Fruit fly (Drosophila melanogaster) whole organism, embryonic: ENCODE data around the gene Ugt37D1.

Experiments
- mam ChIP-seq: fragments of 200-800 bp; sonication (Bioruptor generic); optimal IDR thresholded peaks from 3 replicates; lab custom pipeline; 2016; ENCODE audit warnings: missing biosample characterization, missing genetic modification characterization
- onecut ChIP-seq: fragments of 200-800 bp; sonication (Bioruptor generic); IDR thresholded peaks from 2 replicates; pipeline ENCODE4 v1.3.6; 2022; ENCODE audit warnings: missing biosample characterization, missing genetic modification characterization

- TF ChIP-seq mam (GFP tag; lab: Kevin White, UChicago) (no peak), onecut (GFP tag; lab: Robert Waterston, UW) (no peak)
These were observed 671 bp downstream of the Ugt37D1 start for dm6 chr2L:16799496-16799895.
